Comparison of ENCODE assay signal across 3 worm cellular contexts in the genomic region with DNA sequence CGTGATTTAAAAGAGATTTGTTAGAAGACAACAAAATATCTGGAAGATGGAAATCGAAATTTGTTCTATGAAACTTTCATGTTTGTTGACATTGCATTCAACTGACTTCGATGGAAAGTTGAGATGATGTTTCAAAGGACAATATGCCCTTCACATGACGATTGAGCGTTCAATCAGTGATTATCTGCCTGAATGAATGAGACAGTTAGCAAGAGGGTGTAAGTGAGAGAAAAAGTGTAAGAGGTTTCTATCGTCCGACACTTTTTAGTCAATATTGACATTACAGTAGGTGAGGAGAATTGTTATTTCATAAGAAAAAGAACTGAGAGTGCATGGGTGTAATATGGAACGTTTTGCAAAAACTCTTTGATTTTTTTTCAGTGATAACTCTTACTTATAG.
A peak's percentile ranks its signal among the peaks of the same experiment; 100 is the strongest.
TF ChIP-seq lines count a peak whose summit lies in the region.

No protein-coding gene starts in this region.

TF ChIP-seq in whole organism, L1 larva, 84 proteins besides CTCF, POLR2A, EP300 and RAD21 (continued from another document):
- peak; percentile 31 for TF ChIP-seq C16A3.4 (tag; optimal IDR thresholded peaks at IDR 0.05; lab: Kevin White, UChicago)

TF ChIP-seq in whole organism, L2 larva, 48 proteins besides CTCF, POLR2A, EP300 and RAD21 (continued from another document):
- no peak for TF ChIP-seq Y55F3AM.14 (GFP tag; optimal IDR thresholded peaks at IDR 0.05; lab: Kevin White, UChicago)
- no peak for TF ChIP-seq unc-55 (GFP tag; optimal IDR thresholded peaks at IDR 0.05; lab: Kevin White, UChicago)
- TF ChIP-seq lsy-2 (tag; optimal IDR thresholded peaks at IDR 0.05; lab: Kevin White, UChicago) = peak in 1 of 2 experiments; percentile 15
- TF ChIP-seq F13H6.1 (tag; optimal IDR thresholded peaks at IDR 0.05; lab: Kevin White, UChicago) = peak; percentile 5
- TF ChIP-seq nhr-6 (tag; optimal IDR thresholded peaks at IDR 0.05; lab: Kevin White, UChicago) = peak; percentile 38
- no peak for TF ChIP-seq sma-3 (GFP tag; optimal IDR thresholded peaks at IDR 0.05; lab: Kevin White, UChicago)
- no peak for TF ChIP-seq sem-4 (tag; optimal IDR thresholded peaks at IDR 0.05; lab: Kevin White, UChicago)
- no peak for TF ChIP-seq skn-1 (tag; optimal IDR thresholded peaks at IDR 0.05; lab: Kevin White, UChicago)
- TF ChIP-seq nhr-21 (tag; optimal IDR thresholded peaks at IDR 0.05; lab: Kevin White, UChicago) = no peak
- no peak for TF ChIP-seq ztf-1 (GFP tag; conservative IDR thresholded peaks at IDR 0.05; lab: Robert Waterston, UW)
- no peak for TF ChIP-seq C34F6.9 (tag; optimal IDR thresholded peaks at IDR 0.05; lab: Kevin White, UChicago)
- TF ChIP-seq nhr-129 (tag; optimal IDR thresholded peaks at IDR 0.05; lab: Kevin White, UChicago) = peak; percentile 75
- no peak for TF ChIP-seq peb-1 (tag; optimal IDR thresholded peaks at IDR 0.05; lab: Kevin White, UChicago)
- no peak for TF ChIP-seq nhr-237 (tag; optimal IDR thresholded peaks at IDR 0.05; lab: Kevin White, UChicago)
- peak; percentile 55 for TF ChIP-seq blmp-1 (tag; optimal IDR thresholded peaks at IDR 0.05; lab: Kevin White, UChicago; ENCODE audit: insufficient read depth)
- TF ChIP-seq nhr-23 (tag; optimal IDR thresholded peaks at IDR 0.05; lab: Kevin White, UChicago) = no peak
- TF ChIP-seq gmeb-1 (tag; optimal IDR thresholded peaks at IDR 0.05; lab: Kevin White, UChicago) = no peak
- TF ChIP-seq lin-11 (tag; optimal IDR thresholded peaks at IDR 0.05; lab: Kevin White, UChicago) = no peak
- TF ChIP-seq lin-39 (tag; optimal IDR thresholded peaks at IDR 0.05; lab: Kevin White, UChicago) = no peak
- no peak for TF ChIP-seq alr-1 (tag; optimal IDR thresholded peaks at IDR 0.05; lab: Kevin White, UChicago)
- TF ChIP-seq zag-1 (tag; optimal IDR thresholded peaks at IDR 0.05; lab: Kevin White, UChicago) = no peak
- no peak for TF ChIP-seq unc-62 (GFP tag; optimal IDR thresholded peaks at IDR 0.05; lab: Kevin White, UChicago)
- TF ChIP-seq fos-1 (tag; optimal IDR thresholded peaks at IDR 0.05; lab: Kevin White, UChicago) = peak; percentile 21
- no peak for TF ChIP-seq ZK546.5 (tag; optimal IDR thresholded peaks at IDR 0.05; lab: Kevin White, UChicago)
- no peak for TF ChIP-seq elt-1 (tag; optimal IDR thresholded peaks at IDR 0.05; lab: Kevin White, UChicago)
- no peak for TF ChIP-seq lin-13 (GFP tag; optimal IDR thresholded peaks at IDR 0.05; lab: Kevin White, UChicago)
- no peak for TF ChIP-seq nhr-12 (tag; optimal IDR thresholded peaks at IDR 0.05; lab: Kevin White, UChicago)
- TF ChIP-seq nhr-10 (tag; optimal IDR thresholded peaks at IDR 0.05; lab: Kevin White, UChicago) = no peak
- no peak for TF ChIP-seq snpc-4 (tag; optimal IDR thresholded peaks at IDR 0.05; lab: Kevin White, UChicago)
- no peak for TF ChIP-seq mab-5 (tag; optimal IDR thresholded peaks at IDR 0.05; lab: Kevin White, UChicago)
- TF ChIP-seq mbf-1 (tag; optimal IDR thresholded peaks at IDR 0.05; lab: Kevin White, UChicago) = no peak
- TF ChIP-seq mdl-1 (tag; optimal IDR thresholded peaks at IDR 0.05; lab: Kevin White, UChicago) = no peak
- no peak for TF ChIP-seq nhr-77 (tag; optimal IDR thresholded peaks at IDR 0.05; lab: Kevin White, UChicago)

TF ChIP-seq in whole organism, L4 larva, 104 proteins besides CTCF, POLR2A, EP300 and RAD21 (continued from another document):
- TF ChIP-seq mep-1 (tag; optimal IDR thresholded peaks at IDR 0.05; lab: Kevin White, UChicago) (peak; percentile 17), lsy-2 (tag; optimal IDR thresholded peaks at IDR 0.05; lab: Kevin White, UChicago) (peak in 1 of 2 experiments; percentile 44), mxl-3 (GFP tag; optimal IDR thresholded peaks at IDR 0.05; lab: Kevin White, UChicago) (peak; percentile 50), ZK546.5 (tag; optimal IDR thresholded peaks at IDR 0.05; lab: Kevin White, UChicago) (no peak), hmg-1.1 (GFP tag; IDR thresholded peaks at IDR 0.05; lab: Robert Waterston, UW) (0 out of 2 replicates have a peak, but pooled peaks have one; percentile 25), nhr-6 (tag; optimal IDR thresholded peaks at IDR 0.05; lab: Kevin White, UChicago) (peak; percentile 73), zfp-3 (GFP tag; conservative IDR thresholded peaks at IDR 0.05; lab: Robert Waterston, UW) (no peak), unc-62 (GFP tag; optimal IDR thresholded peaks at IDR 0.05 in 1 of 2; lab: Kevin White, UChicago) (peak in 1 of 2 experiments; percentile 97), unc-62 (tag; optimal IDR thresholded peaks at IDR 0.05; lab: Kevin White, UChicago) (no peak), lin-15B (tag; optimal IDR thresholded peaks at IDR 0.05; lab: Kevin White, UChicago) (no peak), hlh-30 (tag; optimal IDR thresholded peaks at IDR 0.05; lab: Kevin White, UChicago; ENCODE audit: insufficient read depth) (peak; percentile 82), madf-5 (GFP tag; IDR thresholded peaks at IDR 0.05; lab: Robert Waterston, UW) (no peak), daf-16 (GFP tag; optimal IDR thresholded peaks at IDR 0.05; lab: Kevin White, UChicago) (no peak), daf-16 (tag; optimal IDR thresholded peaks at IDR 0.05; lab: Kevin White, UChicago) (peak; percentile 69)
